Worm (Caenorhabditis elegans) whole organism, mixed stage, embryonic: Measurements from ENCODE around the gene psf-1.

Experiments used
- M03D4.4 ChIP-seq: sonication (generic microtip); optimal IDR thresholded peaks from 2 replicates; lab custom pipeline; 2017; ENCODE audit warnings: mild to moderate bottlenecking, missing genetic modification characterization, missing compliant biosample characterization
- bed-3 ChIP-seq: fragments of 200-800 bp; sonication (Bioruptor generic); optimal IDR thresholded peaks from 3 replicates; lab custom pipeline; 2018; ENCODE audit warnings: mild to moderate bottlenecking, missing genetic modification characterization, moderate library complexity, missing compliant biosample characterization
- blmp-1 ChIP-seq: fragments of 150-350 bp; optimal IDR thresholded peaks from 2 replicates; lab custom pipeline; 2014; ENCODE audit warnings: missing biosample characterization, missing genetic modification characterization
- ceh-43 ChIP-seq: fragments of 200-800 bp; sonication (Bioruptor generic); optimal IDR thresholded peaks from 2 replicates; lab custom pipeline; 2018; ENCODE audit warnings: mild to moderate bottlenecking, missing genetic modification characterization, moderate library complexity, missing compliant biosample characterization
- ceh-83 ChIP-seq: fragments of 200-800 bp; sonication (Bioruptor generic); optimal IDR thresholded peaks from 2 replicates; lab custom pipeline; 2018; ENCODE audit warnings: mild to moderate bottlenecking, missing genetic modification characterization, missing compliant biosample characterization
- ces-1 ChIP-seq: fragments of 150-350 bp; optimal IDR thresholded peaks from 2 replicates; lab custom pipeline; 2014; ENCODE audit warnings: missing biosample characterization, missing genetic modification reagents, missing genetic modification characterization
- elt-1 ChIP-seq: sonication (generic microtip); optimal IDR thresholded peaks from 2 replicates; lab custom pipeline; 2017; ENCODE audit warnings: missing genetic modification characterization, mild to moderate bottlenecking, missing compliant biosample characterization, antibody characterized with exemption, moderate library complexity, borderline replicate concordance; ENCODE audit not compliant: insufficient read depth
- elt-3 ChIP-seq: fragments of 150-350 bp; optimal IDR thresholded peaks from 2 replicates; lab custom pipeline; 2014; ENCODE audit warnings: missing biosample characterization, missing genetic modification characterization
- hlh-1 ChIP-seq: fragments of 150-350 bp; optimal IDR thresholded peaks from 2 replicates; lab custom pipeline; 2014; ENCODE audit warnings: missing biosample characterization, missing genetic modification reagents, missing genetic modification characterization
- lin-32 ChIP-seq: fragments of 200-800 bp; sonication (Bioruptor generic); optimal IDR thresholded peaks from 2 replicates; lab custom pipeline; 2018; ENCODE audit warnings: mild to moderate bottlenecking, missing genetic modification characterization, missing compliant biosample characterization
- lsy-2 ChIP-seq: fragments of 150-350 bp; optimal IDR thresholded peaks from 2 replicates; lab custom pipeline; 2014; ENCODE audit warnings: missing biosample characterization, missing genetic modification characterization
- mab-5 ChIP-seq: fragments of 150-350 bp; optimal IDR thresholded peaks from 2 replicates; lab custom pipeline; 2014; ENCODE audit warnings: missing biosample characterization, missing genetic modification characterization
- mep-1 ChIP-seq: fragments of 150-350 bp; optimal IDR thresholded peaks from 2 replicates; lab custom pipeline; 2017; ENCODE audit warnings: missing biosample characterization, missing genetic modification reagents, missing genetic modification characterization, inconsistent platforms
- mls-2 ChIP-seq: sonication (generic microtip); optimal IDR thresholded peaks from 2 replicates; lab custom pipeline; 2016; ENCODE audit warnings: mild to moderate bottlenecking, missing genetic modification characterization, moderate library complexity, missing compliant biosample characterization
- nhr-12 ChIP-seq: fragments of 150-350 bp; optimal IDR thresholded peaks from 2 replicates; lab custom pipeline; 2014; ENCODE audit warnings: missing biosample characterization, missing genetic modification characterization
- nhr-2 ChIP-seq: fragments of 150-350 bp; optimal IDR thresholded peaks from 2 replicates; lab custom pipeline; 2014; ENCODE audit warnings: missing biosample characterization, missing genetic modification characterization
- nhr-237 ChIP-seq: fragments of 150-350 bp; optimal IDR thresholded peaks from 2 replicates; lab custom pipeline; 2014; ENCODE audit warnings: missing biosample characterization, missing genetic modification characterization
- nhr-28 ChIP-seq: fragments of 150-350 bp; optimal IDR thresholded peaks from 2 replicates; lab custom pipeline; 2014; ENCODE audit warnings: missing biosample characterization, missing genetic modification characterization
- nhr-76 ChIP-seq: sonication (generic microtip); optimal IDR thresholded peaks from 2 replicates; lab custom pipeline; 2017; ENCODE audit warnings: missing biosample characterization, missing genetic modification characterization
- pha-4 ChIP-seq: fragments of 150-350 bp; optimal IDR thresholded peaks from 2 replicates; lab custom pipeline; 2018; ENCODE audit warnings: missing biosample characterization, missing genetic modification reagents, missing genetic modification characterization
- snpc-4 ChIP-seq: fragments of 150-350 bp; optimal IDR thresholded peaks from 2 replicates; lab custom pipeline; 2014; ENCODE audit warnings: missing biosample characterization, missing genetic modification characterization
- sptf-1 ChIP-seq: sonication (generic microtip); optimal IDR thresholded peaks from 2 replicates; lab custom pipeline; 2017; ENCODE audit warnings: mild to moderate bottlenecking, missing genetic modification characterization, moderate library complexity, missing compliant biosample characterization
- tbx-8 ChIP-seq: fragments of 200-800 bp; sonication (Bioruptor generic); optimal IDR thresholded peaks from 2 replicates; lab custom pipeline; 2018; ENCODE audit warnings: mild to moderate bottlenecking, missing genetic modification characterization, moderate library complexity, missing compliant biosample characterization
- unc-120 ChIP-seq: sonication (generic microtip); optimal IDR thresholded peaks from 2 replicates; lab custom pipeline; 2017; ENCODE audit warnings: missing genetic modification characterization, missing compliant biosample characterization; ENCODE audit not compliant: poor library complexity, severe bottlenecking
- unc-39 ChIP-seq: fragments of 150-350 bp; optimal IDR thresholded peaks from 2 replicates; lab custom pipeline; 2014; ENCODE audit warnings: missing biosample characterization, missing genetic modification characterization
- unc-62 ChIP-seq: fragments of 150-350 bp; optimal IDR thresholded peaks from 2 replicates; lab custom pipeline; 2014; ENCODE audit warnings: missing biosample characterization, missing genetic modification reagents, missing genetic modification characterization
- zip-8 ChIP-seq: fragments of 150-350 bp; optimal IDR thresholded peaks from 2 replicates; lab custom pipeline; 2014; ENCODE audit warnings: missing biosample characterization, missing genetic modification characterization
- ztf-11 ChIP-seq: fragments of 150-350 bp; optimal IDR thresholded peaks from 2 replicates; lab custom pipeline; 2014; ENCODE audit warnings: missing biosample characterization, missing genetic modification characterization

psf-1 gene

ce11 chrII:10011733-10012132 lies 43.3 kb downstream of the psf-1 start:
- TF ChIP-seq nhr-237 (tag; lab: Kevin White, UChicago) (no peak), M03D4.4 (no peak), ceh-43 (no peak), unc-120 (no peak), blmp-1 (tag; lab: Kevin White, UChicago) (no peak), unc-62 (GFP tag; lab: Kevin White, UChicago) (no peak), pha-4 (tag; lab: Kevin White, UChicago) (no peak), mep-1 (tag; lab: Kevin White, UChicago) (no peak), mab-5 (no peak), snpc-4 (tag; lab: Kevin White, UChicago) (no peak), bed-3 (GFP tag; lab: Kevin White, UChicago) (no peak), zip-8 (tag; lab: Kevin White, UChicago) (no peak), nhr-28 (tag; lab: Kevin White, UChicago) (no peak), mls-2 (tag; lab: Kevin White, UChicago) (no peak), nhr-76 (tag; lab: Kevin White, UChicago) (no peak), nhr-12 (tag; lab: Kevin White, UChicago) (no peak), lin-32 (no peak), ces-1 (GFP tag; lab: Kevin White, UChicago) (no peak), hlh-1 (tag; lab: Kevin White, UChicago) (no peak)

DNA sequence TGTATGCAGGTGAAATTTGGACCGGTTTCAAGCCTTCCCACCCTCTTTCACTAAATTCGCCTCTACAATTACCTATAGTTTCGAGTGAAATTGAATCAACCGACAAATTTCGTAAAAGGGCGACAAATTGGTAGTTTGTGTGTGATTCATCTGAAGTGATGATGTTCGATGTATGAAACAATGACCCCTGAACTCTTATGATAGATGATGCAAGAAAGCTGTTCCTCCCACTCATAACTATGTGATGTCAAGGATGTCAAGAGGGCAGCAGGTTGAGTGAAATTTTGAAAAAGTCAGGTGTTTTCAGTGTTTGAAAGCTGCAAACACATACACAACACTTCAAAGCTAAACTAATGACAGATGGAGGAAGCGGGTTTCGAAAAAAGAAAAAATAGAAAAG lies 44.0 kb downstream of the psf-1 start:
- TF ChIP-seq nhr-28 (tag; lab: Kevin White, UChicago) (no peak), unc-39 (tag; lab: Kevin White, UChicago) (no peak), unc-62 (GFP tag; lab: Kevin White, UChicago) (no peak), zip-8 (tag; lab: Kevin White, UChicago) (no peak), nhr-237 (tag; lab: Kevin White, UChicago) (no peak), lsy-2 (tag; lab: Kevin White, UChicago) (no peak), mls-2 (tag; lab: Kevin White, UChicago) (no peak), snpc-4 (tag; lab: Kevin White, UChicago) (no peak), unc-120 (no peak), sptf-1 (tag; lab: Kevin White, UChicago) (no peak)

DNA sequence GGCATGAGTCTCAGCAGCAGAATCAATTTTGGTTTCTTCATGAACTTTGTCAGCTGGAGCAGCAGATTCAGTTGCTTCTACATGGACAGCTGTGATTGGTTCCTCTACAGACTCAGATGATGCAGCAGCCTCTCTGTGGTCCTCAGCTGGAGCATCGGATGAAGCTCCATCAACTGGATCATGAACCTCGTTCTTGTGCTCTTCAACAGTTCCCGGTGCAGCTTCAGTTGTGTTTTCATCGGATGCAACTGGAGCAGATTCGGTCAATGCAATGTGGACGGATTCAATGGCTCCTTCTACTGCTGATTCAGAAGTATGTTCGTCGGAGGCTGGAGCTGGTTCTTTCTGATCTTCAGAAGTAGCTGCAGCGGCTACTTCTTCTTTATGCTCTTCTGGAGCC lies 45.9 kb downstream of the psf-1 start:
- TF ChIP-seq nhr-12 (tag; lab: Kevin White, UChicago) (no peak), pha-4 (tag; lab: Kevin White, UChicago) (no peak), unc-62 (GFP tag; lab: Kevin White, UChicago) (no peak)

DNA sequence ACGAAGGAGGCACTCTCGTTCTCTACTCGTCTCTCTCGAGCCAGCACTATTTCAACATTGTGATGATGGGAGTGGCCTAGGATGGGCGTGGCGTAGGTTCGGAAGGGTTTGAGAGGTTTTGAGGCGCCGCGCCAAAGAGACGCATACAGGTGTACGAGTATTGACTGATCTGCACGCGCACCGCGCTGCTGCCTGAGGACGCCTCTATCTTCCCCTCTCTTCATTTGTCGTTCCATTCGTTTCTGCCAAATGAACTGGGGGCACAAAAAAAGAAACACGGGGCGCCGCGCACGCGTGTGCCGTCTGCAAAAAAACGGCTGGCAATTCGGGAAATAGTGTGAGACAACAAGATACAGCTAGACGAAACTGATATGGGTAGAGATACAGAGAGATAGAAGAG lies 47.5 kb downstream of the psf-1 start, which contains the start of gene lec-2:
Gene lec-2 (minus strand): TSS at position 171 of the 400 bp plus-strand sequence.
- no peak for TF ChIP-seq mab-5
- no peak for TF ChIP-seq nhr-2 (tag; lab: Kevin White, UChicago)
- no peak for TF ChIP-seq blmp-1 (tag; lab: Kevin White, UChicago)
- TF ChIP-seq nhr-12 (tag; lab: Kevin White, UChicago): no peak
- TF ChIP-seq unc-62 (GFP tag; lab: Kevin White, UChicago): no peak
- no peak for TF ChIP-seq nhr-237 (tag; lab: Kevin White, UChicago)
- no peak for TF ChIP-seq ceh-83 (GFP tag; lab: Kevin White, UChicago)
- no peak for TF ChIP-seq elt-1 (tag; lab: Kevin White, UChicago)
- no peak for TF ChIP-seq unc-39 (tag; lab: Kevin White, UChicago)
- no peak for TF ChIP-seq ces-1 (GFP tag; lab: Kevin White, UChicago)
- TF ChIP-seq nhr-76 (tag; lab: Kevin White, UChicago): no peak
- TF ChIP-seq lsy-2 (tag; lab: Kevin White, UChicago): no peak
- no peak for TF ChIP-seq ztf-11 (tag; lab: Kevin White, UChicago)
- no peak for TF ChIP-seq lin-32
- TF ChIP-seq tbx-8: no peak
- TF ChIP-seq M03D4.4: no peak
- no peak for TF ChIP-seq mep-1 (tag; lab: Kevin White, UChicago)

- TF ChIP-seq blmp-1 (tag; lab: Kevin White, UChicago) (no peak), elt-3 (tag; lab: Kevin White, UChicago) (no peak), nhr-28 (tag; lab: Kevin White, UChicago) (no peak), lin-32 (no peak)
These were observed 49.1 kb downstream of the psf-1 start for ce11 chrII:10017528-10017927.
